Fruit fly (Drosophila melanogaster) whole organism, prepupa: Measurements from ENCODE around the gene Phf5a.

Experiments used
- Blimp-1 ChIP-seq: fragments of 200-800 bp; sonication (Bioruptor generic); optimal IDR thresholded peaks from 3 replicates; lab custom pipeline; 2017; ENCODE audit warnings: missing biosample characterization, missing genetic modification characterization, mild to moderate bottlenecking, moderate library complexity, missing genetic modification reagents
- CG10631 ChIP-seq: fragments of 200-800 bp; sonication (Bioruptor generic); optimal IDR thresholded peaks from 2 replicates; lab custom pipeline; 2016; ENCODE audit warnings: missing biosample characterization, missing genetic modification characterization
- CG10669 ChIP-seq: fragments of 200-800 bp; sonication (Bioruptor generic); optimal IDR thresholded peaks from 3 replicates; lab custom pipeline; 2018; ENCODE audit warnings: missing biosample characterization, mild to moderate bottlenecking, missing genetic modification characterization, moderate library complexity
- CG11294 ChIP-seq: fragments of 200-800 bp; sonication (Bioruptor generic); IDR thresholded peaks from 2 replicates; pipeline ENCODE4 v1.3.6; 2022; ENCODE audit warnings: missing biosample characterization, missing genetic modification characterization
- CG11762 ChIP-seq: fragments of 200-800 bp; sonication (Bioruptor generic); optimal IDR thresholded peaks from 3 replicates; lab custom pipeline; 2016; ENCODE audit warnings: missing biosample characterization, missing genetic modification characterization; ENCODE audit not compliant: insufficient read depth
- CG11902 ChIP-seq: fragments of 200-800 bp; sonication (Bioruptor generic); optimal IDR thresholded peaks from 3 replicates; lab custom pipeline; 2016; ENCODE audit warnings: missing biosample characterization, missing genetic modification characterization
- CG15336 ChIP-seq: fragments of 200-800 bp; sonication (Bioruptor generic); IDR thresholded peaks from 2 replicates; pipeline ENCODE4 v1.3.6; 2022; ENCODE audit warnings: missing biosample characterization, missing genetic modification characterization
- CG1621 ChIP-seq: fragments of 200-800 bp; sonication (Bioruptor generic); optimal IDR thresholded peaks from 3 replicates; lab custom pipeline; 2018; ENCODE audit warnings: missing biosample characterization, mild to moderate bottlenecking, missing genetic modification characterization
- CG3032 ChIP-seq: fragments of 200-800 bp; optimal IDR thresholded peaks from 2 replicates; lab custom pipeline; 2019; ENCODE audit warnings: missing biosample characterization, mild to moderate bottlenecking, missing genetic modification characterization, moderate library complexity
- CG31627 ChIP-seq: fragments of 200-800 bp; sonication (Bioruptor generic); optimal IDR thresholded peaks from 3 replicates; lab custom pipeline; 2016; ENCODE audit warnings: missing biosample characterization, missing genetic modification characterization
- CG32006 ChIP-seq: fragments of 200-800 bp; sonication (Bioruptor generic); optimal IDR thresholded peaks from 3 replicates; lab custom pipeline; 2017; ENCODE audit warnings: missing biosample characterization, mild to moderate bottlenecking, missing genetic modification characterization
- CG34406 ChIP-seq: fragments of 200-800 bp; sonication (Bioruptor generic); optimal IDR thresholded peaks from 3 replicates; lab custom pipeline; 2016; ENCODE audit warnings: missing biosample characterization, missing genetic modification characterization
- CG3919 ChIP-seq: fragments of 200-800 bp; sonication (Bioruptor generic); optimal IDR thresholded peaks from 3 replicates; lab custom pipeline; 2016; ENCODE audit warnings: missing biosample characterization, missing genetic modification characterization
- CG6163 ChIP-seq: fragments of 200-800 bp; sonication (Bioruptor generic); IDR thresholded peaks from 3 replicates; pipeline ENCODE4 v1.3.6; 2022; ENCODE audit warnings: missing biosample characterization, missing genetic modification characterization
- CG8119 ChIP-seq: fragments of 200-800 bp; sonication (Bioruptor generic); IDR thresholded peaks from 3 replicates; pipeline ENCODE4 v1.3.6; 2022; ENCODE audit warnings: missing biosample characterization, missing genetic modification characterization
- CG8632 ChIP-seq: fragments of 200-800 bp; sonication (Bioruptor generic); optimal IDR thresholded peaks from 3 replicates; lab custom pipeline; 2016; ENCODE audit warnings: missing biosample characterization, missing genetic modification characterization
- CG9139 ChIP-seq: fragments of 200-800 bp; sonication (Bioruptor generic); optimal IDR thresholded peaks from 3 replicates; lab custom pipeline; 2017; ENCODE audit warnings: missing biosample characterization, mild to moderate bottlenecking, missing genetic modification characterization
- Eip75B ChIP-seq: fragments of 200-800 bp; sonication (Bioruptor generic); optimal IDR thresholded peaks from 3 replicates; lab custom pipeline; 2016; ENCODE audit warnings: missing biosample characterization, missing genetic modification characterization
- Eip78C ChIP-seq: fragments of 200-800 bp; sonication (Bioruptor generic); peaks from one replicate; lab custom pipeline; 2016; ENCODE audit warnings: missing biosample characterization, missing genetic modification characterization
- Ets96B ChIP-seq: fragments of 200-800 bp; optimal IDR thresholded peaks from 2 replicates; lab custom pipeline; 2019; ENCODE audit warnings: missing biosample characterization, mild to moderate bottlenecking, missing genetic modification characterization, moderate library complexity
- Gug ChIP-seq: fragments of 200-800 bp; sonication (Bioruptor generic); IDR thresholded peaks from 2 replicates; pipeline ENCODE4 v1.3.6; 2022; ENCODE audit warnings: missing biosample characterization, missing genetic modification characterization
- Hr38 ChIP-seq: sonication (Bioruptor generic); optimal IDR thresholded peaks from 2 replicates; lab custom pipeline; 2016; ENCODE audit warnings: missing biosample characterization, missing genetic modification characterization
- Hr39 ChIP-seq: fragments of 200-800 bp; sonication (Bioruptor generic); optimal IDR thresholded peaks from 2 replicates; lab custom pipeline; 2016; ENCODE audit warnings: missing biosample characterization, missing genetic modification characterization
- Hr4 ChIP-seq: fragments of 200-800 bp; sonication (Bioruptor generic); optimal IDR thresholded peaks from 3 replicates; lab custom pipeline; 2016; ENCODE audit warnings: missing biosample characterization, missing genetic modification characterization
- Lpt ChIP-seq: fragments of 200-800 bp; sonication (Bioruptor generic); optimal IDR thresholded peaks from 3 replicates; lab custom pipeline; 2016; ENCODE audit warnings: missing biosample characterization, missing genetic modification characterization
- Met ChIP-seq: fragments of 200-800 bp; sonication (Bioruptor generic); optimal IDR thresholded peaks from 3 replicates; lab custom pipeline; 2016; ENCODE audit warnings: missing biosample characterization, missing genetic modification characterization
- OdsH ChIP-seq: fragments of 200-800 bp; sonication (Bioruptor generic); optimal IDR thresholded peaks from 3 replicates; lab custom pipeline; 2016; ENCODE audit warnings: missing biosample characterization, missing genetic modification characterization
- Smox ChIP-seq: fragments of 200-800 bp; sonication (Bioruptor generic); optimal IDR thresholded peaks from 3 replicates; lab custom pipeline; 2016; ENCODE audit warnings: missing biosample characterization, missing genetic modification characterization
- Sox102F ChIP-seq: fragments of 200-800 bp; sonication (Bioruptor generic); optimal IDR thresholded peaks from 2 replicates; lab custom pipeline; 2016; ENCODE audit warnings: missing biosample characterization, mild to moderate bottlenecking, missing genetic modification characterization
- acj6 ChIP-seq: fragments of 200-800 bp; sonication (Bioruptor generic); optimal IDR thresholded peaks from 3 replicates; lab custom pipeline; 2016; ENCODE audit warnings: missing biosample characterization, missing genetic modification characterization
- cyc ChIP-seq: fragments of 200-800 bp; sonication (Bioruptor generic); optimal IDR thresholded peaks from 3 replicates; lab custom pipeline; 2016; ENCODE audit warnings: missing biosample characterization, missing genetic modification characterization
- dac ChIP-seq: fragments of 200-800 bp; sonication (Bioruptor generic); optimal IDR thresholded peaks from 2 replicates; lab custom pipeline; 2017; ENCODE audit warnings: missing biosample characterization, mild to moderate bottlenecking, missing genetic modification characterization
- dsx ChIP-seq: fragments of 200-800 bp; optimal IDR thresholded peaks from 3 replicates; lab custom pipeline; 2019; ENCODE audit warnings: missing biosample characterization, mild to moderate bottlenecking, missing genetic modification characterization, moderate library complexity; ENCODE audit not compliant: poor library complexity, severe bottlenecking
- eg ChIP-seq: fragments of 200-800 bp; sonication (Bioruptor generic); IDR thresholded peaks from 3 replicates; pipeline ENCODE4 v1.3.6; 2022; ENCODE audit warnings: missing biosample characterization, missing genetic modification characterization
- fd85E ChIP-seq: fragments of 200-800 bp; sonication (Bioruptor generic); optimal IDR thresholded peaks from 3 replicates; lab custom pipeline; 2016; ENCODE audit warnings: missing biosample characterization, missing genetic modification characterization
- lz ChIP-seq: fragments of 200-800 bp; sonication (Bioruptor generic); optimal IDR thresholded peaks from 3 replicates; lab custom pipeline; 2016; ENCODE audit warnings: missing biosample characterization, missing genetic modification characterization
- salr ChIP-seq, 2 experiments: fragments of 200-800 bp; sonication (Bioruptor generic); optimal IDR thresholded peaks; 3 replicates each; lab custom pipeline; 2016 to 2018; ENCODE audit warnings: missing biosample characterization in 2 of 2, missing genetic modification characterization in 2 of 2, mild to moderate bottlenecking in 1 of 2
- spab ChIP-seq: fragments of 200-800 bp; sonication (Bioruptor generic); optimal IDR thresholded peaks from 2 replicates; lab custom pipeline; 2017; ENCODE audit warnings: missing biosample characterization, mild to moderate bottlenecking, missing genetic modification characterization, missing genetic modification reagents
- ss ChIP-seq, 2 experiments: fragments of 200-800 bp; sonication (Bioruptor generic); optimal IDR thresholded peaks; 2 replicates in 1 of 2; 3 replicates in 1 of 2; lab custom pipeline; 2017 to 2018; ENCODE audit warnings: mild to moderate bottlenecking in 2 of 2, missing biosample characterization in 2 of 2, missing genetic modification characterization in 2 of 2, moderate library complexity in 1 of 2
- svp ChIP-seq: fragments of 200-800 bp; sonication (Bioruptor generic); peaks from one replicate; lab custom pipeline; 2016; ENCODE audit warnings: missing biosample characterization, missing genetic modification characterization
- topi ChIP-seq: fragments of 200-800 bp; sonication (Bioruptor generic); optimal IDR thresholded peaks from 3 replicates; lab custom pipeline; 2016; ENCODE audit warnings: missing biosample characterization, missing genetic modification characterization
- vri ChIP-seq: fragments of 200-800 bp; sonication (Bioruptor generic); optimal IDR thresholded peaks from 3 replicates; lab custom pipeline; 2016; ENCODE audit warnings: missing biosample characterization, mild to moderate bottlenecking, missing genetic modification characterization

Phf5a gene

DNA sequence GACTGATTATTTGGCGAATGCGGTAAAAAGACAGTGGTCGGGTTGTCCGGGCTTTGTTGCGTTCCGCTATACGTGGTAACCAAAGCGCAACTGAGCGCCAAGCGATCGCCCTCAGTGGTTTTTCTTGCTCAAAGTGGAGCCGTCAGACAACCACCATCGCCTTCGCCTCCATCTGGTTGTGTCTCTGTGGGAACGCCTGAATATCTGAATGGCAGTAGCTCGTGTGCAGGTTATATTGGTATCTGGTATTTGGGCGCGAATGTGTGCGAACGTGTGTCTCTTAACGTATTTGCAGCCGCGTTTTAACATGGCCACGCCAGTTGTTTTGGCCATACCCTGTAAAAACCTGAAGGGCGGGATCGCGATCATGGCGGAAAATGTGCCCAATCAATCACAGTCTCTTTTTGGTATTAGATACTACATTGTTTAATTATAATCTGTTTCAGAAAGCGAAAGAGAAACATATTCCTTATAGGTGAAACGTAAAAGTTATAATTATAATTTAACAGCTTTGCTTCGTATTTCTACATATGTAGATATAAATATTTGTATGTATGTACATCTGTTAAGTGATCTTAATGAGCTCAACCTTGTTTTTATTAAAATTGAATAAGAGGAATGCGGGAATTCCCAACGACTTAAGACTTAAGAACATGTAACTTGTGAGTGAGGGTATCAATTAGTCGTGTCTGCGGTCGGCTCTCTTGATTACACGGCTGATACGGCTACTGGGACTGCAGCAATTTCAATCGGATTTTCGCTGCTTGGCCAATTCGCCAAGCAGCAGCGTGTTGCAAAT is 18.5 kb downstream of the Phf5a start (continued):
- TF ChIP-seq topi (GFP tag; lab: Kevin White, UChicago) (peak; percentile 56), Hr39 (GFP tag; lab: Kevin White, UChicago) (peak; percentile 47), Eip78C (peak; percentile 95), CG15336 (no peak; the same call in 1 of the 2 replicates), fd85E (GFP tag; lab: Kevin White, UChicago) (peak; percentile 31), salr (GFP tag; optimal IDR thresholded peaks at IDR 0.05; lab: Kevin White, UChicago) (peak in 1 of 2 experiments; percentile 71), CG6163 (peak; percentile 22; the same call in 1 of the 3 replicates), vri (GFP tag; lab: Kevin White, UChicago) (peak; percentile 34), lz (GFP tag; lab: Kevin White, UChicago) (peak; percentile 56), Hr4 (GFP tag; lab: Kevin White, UChicago) (peak; percentile 62), Eip75B (peak; percentile 46), CG1621 (tag; lab: Kevin White, UChicago) (peak; percentile 40), CG34406 (GFP tag; lab: Kevin White, UChicago) (peak; percentile 59), spab (GFP tag; lab: Kevin White, UChicago) (peak; percentile 47), CG3032 (tag; lab: Kevin White, UChicago) (peak; percentile 71), CG31627 (GFP tag; lab: Kevin White, UChicago) (peak; percentile 48), Lpt (no peak), dsx (peak; percentile 21), Hr38 (GFP tag; lab: Kevin White, UChicago) (no peak), CG11762 (GFP tag; lab: Kevin White, UChicago) (peak; percentile 10), CG8119 (GFP tag; lab: Robert Waterston, UW) (peak; percentile 64; the same call in 2 of the 3 replicates), CG11902 (peak; percentile 61), CG10631 (peak; percentile 48), Blimp-1 (GFP tag; lab: Kevin White, UChicago) (no peak), CG3919 (GFP tag; lab: Kevin White, UChicago) (peak; percentile 47), Smox (GFP tag; lab: Kevin White, UChicago) (peak; percentile 34), dac (GFP tag; lab: Kevin White, UChicago) (peak; percentile 46), CG11294 (GFP tag; lab: Robert Waterston, UW) (0 out of 2 replicates have a peak, but pooled peaks have one; percentile 7), ss (GFP tag; optimal IDR thresholded peaks at IDR 0.05; lab: Kevin White, UChicago) (peak; percentile 18 to 62), cyc (peak; percentile 29), CG32006 (GFP tag; lab: Kevin White, UChicago) (peak; percentile 85), CG9139 (GFP tag; lab: Kevin White, UChicago) (peak; percentile 37), acj6 (GFP tag; lab: Kevin White, UChicago) (peak; percentile 57), Gug (GFP tag; lab: Robert Waterston, UW) (no peak), OdsH (peak; percentile 65), eg (GFP tag; lab: Robert Waterston, UW) (peak; percentile 48; the same call in 2 of the 3 replicates), Sox102F (GFP tag; lab: Kevin White, UChicago) (peak; percentile 63), CG10669 (GFP tag; lab: Kevin White, UChicago) (peak; percentile 49), CG8632 (peak; percentile 54)

DNA sequence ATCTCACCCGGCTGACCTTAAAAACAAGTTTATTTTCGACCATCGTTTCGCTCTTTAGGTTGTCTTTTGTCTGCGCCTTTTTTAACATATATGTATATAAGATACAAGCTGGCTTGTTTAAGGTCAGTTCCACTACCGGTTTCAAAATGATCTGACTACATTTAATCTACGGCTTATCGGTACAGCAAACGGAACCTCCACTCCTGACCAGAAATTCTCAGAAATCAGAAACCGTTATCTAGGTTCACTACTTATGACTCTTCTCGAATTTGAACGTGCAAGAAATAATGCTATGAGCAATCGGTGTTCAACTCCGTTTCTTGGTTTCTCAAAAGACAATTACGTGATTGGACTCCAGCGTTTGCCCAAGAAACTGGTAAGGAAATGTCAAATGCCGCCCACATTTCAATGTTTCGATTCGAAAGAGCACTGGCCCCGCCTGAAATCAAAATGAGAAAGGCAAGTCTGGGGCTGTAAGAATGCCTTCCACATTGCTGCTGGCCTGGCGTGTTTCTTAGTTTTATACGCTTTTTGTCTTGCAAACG is 20.5 kb downstream of the Phf5a start:
- peak; percentile 13 for TF ChIP-seq svp (GFP tag; lab: Kevin White, UChicago)
- no peak for TF ChIP-seq Ets96B (tag; lab: Kevin White, UChicago)
- peak; percentile 1 for TF ChIP-seq Eip75B
- TF ChIP-seq CG8119 (GFP tag; lab: Robert Waterston, UW), result no peak
- peak; percentile 35 for TF ChIP-seq Eip78C
- TF ChIP-seq Met, result no peak
- no peak for TF ChIP-seq CG3919 (GFP tag; lab: Kevin White, UChicago)
- TF ChIP-seq, all 60 proteins: peak for 3
